Worm (Caenorhabditis elegans) whole organism, young adult: Measurements from ENCODE around the gene F54H5.2.

Experiments
- F37B4.10 ChIP-seq: fragments of 200-800 bp; sonication (Bioruptor generic); IDR thresholded peaks from 2 replicates; pipeline ENCODE4 v1.3.6; 2022; ENCODE audit warnings: missing genetic modification characterization, missing compliant biosample characterization
- F55B11.4 ChIP-seq: sonication (generic microtip); optimal IDR thresholded peaks from 2 replicates; lab custom pipeline; 2016; ENCODE audit warnings: missing compliant biosample characterization, missing genetic modification characterization, borderline replicate concordance; ENCODE audit not compliant: insufficient read depth
- K12H6.12 ChIP-seq: fragments of 200-800 bp; sonication (Bioruptor generic); optimal IDR thresholded peaks from 2 replicates; lab custom pipeline; 2018; ENCODE audit warnings: mild to moderate bottlenecking, missing genetic modification characterization, missing compliant biosample characterization
- Y56A3A.18 ChIP-seq: fragments of 200-800 bp; sonication (Bioruptor generic); IDR thresholded peaks from 2 replicates; pipeline ENCODE4 v1.3.6; 2022; ENCODE audit warnings: missing genetic modification reagents, missing genetic modification characterization, missing compliant biosample characterization
- Y95B8A.8 ChIP-seq: fragments of 200-800 bp; sonication (Bioruptor generic); IDR thresholded peaks from 2 replicates; pipeline ENCODE4 v1.3.6; 2022; ENCODE audit warnings: missing genetic modification reagents, missing genetic modification characterization, missing compliant biosample characterization
- aptf-3 ChIP-seq: fragments of 200-800 bp; sonication (Bioruptor generic); IDR thresholded peaks from 2 replicates; pipeline ENCODE4 v1.3.6; 2022; ENCODE audit warnings: missing genetic modification characterization, missing compliant biosample characterization
- athp-1 ChIP-seq: sonication (generic microtip); optimal IDR thresholded peaks from 2 replicates; lab custom pipeline; 2017; ENCODE audit warnings: mild to moderate bottlenecking, missing genetic modification characterization, missing compliant biosample characterization
- attf-5 ChIP-seq: fragments of 200-800 bp; sonication (Bioruptor generic); optimal IDR thresholded peaks from 2 replicates; lab custom pipeline; 2018; ENCODE audit warnings: mild to moderate bottlenecking, missing genetic modification characterization, missing compliant biosample characterization
- bed-1 ChIP-seq: fragments of 200-800 bp; sonication (Bioruptor generic); IDR thresholded peaks from 2 replicates; pipeline ENCODE4 v1.3.6; 2022; ENCODE audit warnings: missing genetic modification reagents, missing genetic modification characterization, missing compliant biosample characterization
- cebp-1 ChIP-seq, 2 experiments: fragments of 200-800 bp in 1 of 2; sonication (Bioruptor generic) in 1 of 2; sonication (generic microtip) in 1 of 2; IDR thresholded peaks in 1 of 2; optimal IDR thresholded peaks in 1 of 2; 2 replicates each; pipeline versions ENCODE4 v1.3.6 to Lab custom; 2017 to 2022; ENCODE audit warnings: missing compliant biosample characterization in 2 of 2, missing genetic modification characterization in 2 of 2, mild to moderate bottlenecking in 1 of 2, missing genetic modification reagents in 1 of 2, moderate library complexity in 1 of 2
- ceh-100 ChIP-seq: fragments of 200-800 bp; sonication (Bioruptor generic); IDR thresholded peaks from 2 replicates; pipeline ENCODE4 v1.3.6; 2022; ENCODE audit warnings: missing genetic modification reagents, missing genetic modification characterization, missing compliant biosample characterization
- dpff-1 ChIP-seq: sonication (generic microtip); optimal IDR thresholded peaks from 2 replicates; lab custom pipeline; 2017; ENCODE audit warnings: mild to moderate bottlenecking, missing genetic modification characterization, missing compliant biosample characterization
- egl-44 ChIP-seq: fragments of 200-800 bp; sonication (Bioruptor generic); IDR thresholded peaks from 2 replicates; pipeline ENCODE4 v1.3.6; 2022; ENCODE audit warnings: missing genetic modification reagents, missing genetic modification characterization, missing compliant biosample characterization
- egrh-3 ChIP-seq: fragments of 200-800 bp; sonication (Bioruptor generic); IDR thresholded peaks from 2 replicates; pipeline ENCODE4 v1.3.6; 2022; ENCODE audit warnings: missing genetic modification reagents, missing genetic modification characterization, missing compliant biosample characterization
- gei-17 ChIP-seq: fragments of 200-800 bp; sonication (Bioruptor generic); optimal IDR thresholded peaks from 2 replicates; lab custom pipeline; 2018; ENCODE audit warnings: mild to moderate bottlenecking, missing genetic modification characterization, missing compliant biosample characterization
- hmg-1.2 ChIP-seq: fragments of 200-800 bp; sonication (Bioruptor generic); IDR thresholded peaks from 2 replicates; pipeline ENCODE4 v1.3.6; 2022; ENCODE audit warnings: missing genetic modification reagents, missing genetic modification characterization, missing compliant biosample characterization
- hrde-1 ChIP-seq: sonication (generic microtip); optimal IDR thresholded peaks from 2 replicates; lab custom pipeline; 2016; ENCODE audit warnings: missing genetic modification characterization, mild to moderate bottlenecking, missing compliant biosample characterization, moderate library complexity, missing genotype, missing genetic modification reagents, borderline replicate concordance
- hsf-1 ChIP-seq: fragments of 200-800 bp; sonication (Bioruptor generic); IDR thresholded peaks from 2 replicates; pipeline ENCODE4 v1.3.6; 2022; ENCODE audit warnings: missing genetic modification reagents, missing genetic modification characterization, missing compliant biosample characterization
- lin-26 ChIP-seq: fragments of 200-800 bp; sonication (Bioruptor generic); IDR thresholded peaks from 2 replicates; pipeline ENCODE4 v1.3.6; 2022; ENCODE audit warnings: missing genetic modification reagents, missing genetic modification characterization, missing compliant biosample characterization
- lin-35 ChIP-seq, 3 experiments: fragments of 150-350 bp in 2 of 3; sonication (generic microtip) in 1 of 3; optimal IDR thresholded peaks; 2 replicates each; lab custom pipeline; 2014 to 2018; ENCODE audit warnings: missing biosample characterization in 3 of 3, missing genetic modification characterization in 3 of 3, missing genetic modification reagents in 3 of 3
- lin-40 ChIP-seq: sonication (generic microtip); optimal IDR thresholded peaks from 2 replicates; lab custom pipeline; 2016; ENCODE audit warnings: missing genetic modification characterization, mild to moderate bottlenecking, missing compliant biosample characterization, missing genotype, missing genetic modification reagents
- lsl-1 ChIP-seq: fragments of 200-800 bp; sonication (Bioruptor generic); optimal IDR thresholded peaks from 2 replicates; lab custom pipeline; 2018; ENCODE audit warnings: mild to moderate bottlenecking, missing genetic modification characterization, moderate library complexity, missing compliant biosample characterization
- lsy-27 ChIP-seq: sonication (generic microtip); optimal IDR thresholded peaks from 2 replicates; lab custom pipeline; 2017; ENCODE audit warnings: missing genetic modification characterization, mild to moderate bottlenecking, missing compliant biosample characterization, antibody characterized with exemption, missing genotype, borderline replicate concordance; ENCODE audit not compliant: insufficient read depth
- madf-8 ChIP-seq: fragments of 200-800 bp; sonication (Bioruptor generic); conservative IDR thresholded peaks from 2 replicates; pipeline ENCODE4 v1.3.6; 2022; ENCODE audit warnings: missing genetic modification reagents, missing genetic modification characterization, missing compliant biosample characterization
- mcd-1 ChIP-seq: fragments of 200-800 bp; sonication (Bioruptor generic); IDR thresholded peaks from 2 replicates; pipeline ENCODE4 v1.3.6; 2022; ENCODE audit warnings: missing genetic modification reagents, missing genetic modification characterization, missing compliant biosample characterization
- mes-4 ChIP-seq: sonication (generic microtip); optimal IDR thresholded peaks from 2 replicates; lab custom pipeline; 2016; ENCODE audit warnings: missing genotype, missing genetic modification characterization, missing compliant biosample characterization
- mxl-1 ChIP-seq: sonication (generic microtip); optimal IDR thresholded peaks from 2 replicates; lab custom pipeline; 2016; ENCODE audit warnings: missing genetic modification characterization, missing compliant biosample characterization
- nfya-1 ChIP-seq: sonication (generic microtip); optimal IDR thresholded peaks from 2 replicates; lab custom pipeline; 2017; ENCODE audit warnings: antibody characterized with exemption, missing compliant biosample characterization, missing genetic modification characterization, borderline replicate concordance; ENCODE audit not compliant: insufficient read depth
- nhr-80 ChIP-seq: sonication (generic microtip); optimal IDR thresholded peaks from 2 replicates; lab custom pipeline; 2016; ENCODE audit warnings: missing genetic modification characterization, missing compliant biosample characterization
- pbrm-1 ChIP-seq: fragments of 200-800 bp; sonication (Bioruptor generic); IDR thresholded peaks from 2 replicates; pipeline ENCODE4 v1.3.6; 2022; ENCODE audit warnings: missing genetic modification reagents, missing genetic modification characterization, missing compliant biosample characterization
- pha-4 ChIP-seq: fragments of 150-350 bp; sonication (generic microtip); optimal IDR thresholded peaks from 2 replicates; lab custom pipeline; 2014; ENCODE audit warnings: missing biosample characterization, missing genetic modification reagents, missing genetic modification characterization
- sdz-38 ChIP-seq: sonication (generic microtip); optimal IDR thresholded peaks from 2 replicates; lab custom pipeline; 2016; ENCODE audit warnings: missing genotype, missing genetic modification characterization, missing compliant biosample characterization
- sea-2 ChIP-seq: fragments of 200-800 bp; sonication (Bioruptor generic); IDR thresholded peaks from 2 replicates; pipeline ENCODE4 v1.3.6; 2022; ENCODE audit warnings: missing genetic modification characterization, missing compliant biosample characterization
- snpc-3.4 ChIP-seq: sonication (generic microtip); optimal IDR thresholded peaks from 2 replicates; lab custom pipeline; 2017; ENCODE audit warnings: missing genetic modification characterization, mild to moderate bottlenecking, missing compliant biosample characterization, antibody characterized with exemption, moderate library complexity, missing genotype, missing genetic modification reagents
- snpc-4 ChIP-seq, 5 experiments: fragments of 150-350 bp in 1 of 5; sonication (generic microtip) in 4 of 5; optimal IDR thresholded peaks; 2 replicates each; lab custom pipeline; 2014 to 2018; ENCODE audit warnings: missing genetic modification characterization in 5 of 5, missing biosample characterization in 3 of 5, antibody characterized with exemption in 2 of 5, mild to moderate bottlenecking in 2 of 5, missing compliant biosample characterization in 2 of 5, missing genotype in 2 of 5, moderate library complexity in 2 of 5, missing genetic modification reagents in 1 of 5
- somi-1 ChIP-seq: fragments of 200-800 bp; sonication (Bioruptor generic); optimal IDR thresholded peaks from 2 replicates; lab custom pipeline; 2018; ENCODE audit warnings: mild to moderate bottlenecking, missing genetic modification characterization, missing compliant biosample characterization
- tbx-9 ChIP-seq: sonication (generic microtip); optimal IDR thresholded peaks from 2 replicates; lab custom pipeline; 2016; ENCODE audit warnings: borderline replicate concordance, missing genetic modification characterization, inconsistent platforms, missing compliant biosample characterization
- tlf-1 ChIP-seq: fragments of 200-800 bp; sonication (Bioruptor generic); optimal IDR thresholded peaks from 2 replicates; lab custom pipeline; 2018; ENCODE audit warnings: mild to moderate bottlenecking, missing genetic modification characterization, missing compliant biosample characterization
- ztf-18 ChIP-seq: sonication (generic microtip); optimal IDR thresholded peaks from 2 replicates; lab custom pipeline; 2016; ENCODE audit warnings: missing genotype, mild to moderate bottlenecking, missing genetic modification characterization, missing compliant biosample characterization
- ztf-22 ChIP-seq: fragments of 200-800 bp; sonication (Bioruptor generic); optimal IDR thresholded peaks from 2 replicates; lab custom pipeline; 2018; ENCODE audit warnings: mild to moderate bottlenecking, missing genetic modification characterization, moderate library complexity, missing compliant biosample characterization
- ztf-25 ChIP-seq: fragments of 200-800 bp; sonication (Bioruptor generic); IDR thresholded peaks from 2 replicates; pipeline ENCODE4 v1.3.6; 2022; ENCODE audit warnings: missing genetic modification reagents, missing genetic modification characterization, missing compliant biosample characterization
- ztf-28 ChIP-seq: fragments of 200-800 bp; sonication (Bioruptor generic); IDR thresholded peaks from 2 replicates; pipeline ENCODE4 v1.3.6; 2022; ENCODE audit warnings: missing genetic modification reagents, missing genetic modification characterization, missing compliant biosample characterization
- ztf-6 ChIP-seq: fragments of 200-800 bp; sonication (Bioruptor generic); IDR thresholded peaks from 2 replicates; pipeline ENCODE4 v1.3.6; 2022; ENCODE audit warnings: missing genetic modification reagents, missing genetic modification characterization, missing compliant biosample characterization

The F54H5.2 gene

DNA sequence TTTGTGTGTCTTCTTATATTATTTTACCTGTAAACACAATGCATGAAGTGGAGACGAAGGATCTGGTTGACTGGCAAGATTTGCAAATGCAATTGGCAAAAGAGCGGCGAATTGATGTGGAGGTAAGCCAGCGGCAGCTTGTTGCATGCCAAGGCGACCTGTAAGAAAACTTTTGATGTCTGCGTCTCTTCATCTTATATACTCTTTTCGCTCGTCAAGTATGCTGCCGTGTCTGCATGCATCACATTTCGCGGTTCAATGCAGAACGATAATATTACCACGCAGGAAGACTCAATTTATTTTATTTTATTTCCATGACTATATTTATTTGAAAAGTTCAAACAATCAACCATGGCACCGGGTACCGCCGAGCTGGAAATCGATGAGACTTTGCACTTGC lies 26.3 kb upstream of the F54H5.2 start, which contains the start of gene vps-33.2 (continued):
- TF ChIP-seq nfya-1 (tag; lab: Kevin White, UChicago) (no peak), pbrm-1 (GFP tag; lab: Robert Waterston, UW) (0 out of 2 replicates have a peak, but pooled peaks have one; percentile 16), lsl-1 (peak; percentile 50), tbx-9 (no peak), sdz-38 (no peak), lin-40 (tag; lab: Kevin White, UChicago) (peak; percentile 3), hmg-1.2 (GFP tag; lab: Robert Waterston, UW) (peak; percentile 99), ceh-100 (GFP tag; lab: Robert Waterston, UW) (no peak)

DNA sequence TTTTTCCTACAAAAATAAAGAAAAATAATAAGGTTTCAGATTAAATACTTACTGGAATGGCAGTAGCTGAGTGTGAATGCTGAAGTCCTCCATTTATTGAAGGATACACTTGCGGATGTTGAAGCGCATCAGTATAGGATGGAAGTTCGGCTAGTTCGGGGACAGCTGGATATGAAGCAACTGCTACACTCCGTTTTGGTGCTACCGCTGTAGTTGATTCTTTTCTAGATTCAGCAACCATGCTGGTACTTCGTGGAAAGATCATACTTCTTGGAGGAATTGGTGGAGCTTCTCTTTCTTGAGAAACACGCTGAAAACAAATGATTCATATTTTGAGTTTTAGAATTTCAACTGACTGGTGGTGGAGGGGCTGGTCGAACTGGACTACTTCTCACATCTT lies 18.7 kb upstream of the F54H5.2 start:
- TF ChIP-seq mes-4 (no peak), nfya-1 (tag; lab: Kevin White, UChicago) (no peak), ztf-22 (GFP tag; lab: Kevin White, UChicago) (no peak), ztf-25 (GFP tag; lab: Robert Waterston, UW) (no peak), tlf-1 (GFP tag; lab: Kevin White, UChicago) (no peak), hmg-1.2 (GFP tag; lab: Robert Waterston, UW) (no peak)

DNA sequence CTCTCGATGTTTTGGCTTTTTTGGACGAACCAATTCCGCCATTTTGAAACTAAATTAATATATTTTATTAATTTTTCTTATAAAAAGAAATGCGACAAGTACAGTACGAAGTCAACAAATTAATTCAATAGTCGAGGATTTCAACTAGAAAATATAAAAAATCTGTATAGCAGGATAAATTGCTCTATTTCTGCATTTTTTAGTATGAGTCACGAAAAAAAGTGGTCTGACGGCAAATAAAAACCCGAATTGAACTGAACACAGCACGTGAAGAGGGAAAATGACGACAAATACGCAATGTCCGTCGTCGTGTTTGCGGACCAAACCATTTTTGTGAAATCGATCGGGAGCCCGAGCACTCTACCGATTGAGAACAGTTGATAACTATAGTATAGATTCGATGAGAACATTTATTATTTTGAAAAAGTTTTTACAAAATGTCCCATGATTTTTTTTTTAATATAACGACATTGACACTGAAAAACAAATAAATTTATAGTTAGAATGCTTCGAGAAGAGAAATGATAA lies 17.9 kb upstream of the F54H5.2 start, which contains the start of gene epg-5:
Gene epg-5 (minus strand): TSS at position 51 of the 528 bp plus-strand sequence.
- TF ChIP-seq K12H6.12 (tag; lab: Kevin White, UChicago) (no peak), Y95B8A.8 (no peak), lin-26 (GFP tag; lab: Robert Waterston, UW) (no peak), gei-17 (GFP tag; lab: Kevin White, UChicago) (no peak), sea-2 (GFP tag; lab: Robert Waterston, UW) (no peak), hsf-1 (GFP tag; lab: Robert Waterston, UW) (no peak), ztf-28 (GFP tag; lab: Robert Waterston, UW) (no peak), ztf-18 (tag; lab: Kevin White, UChicago) (no peak), snpc-4 (GFP tag; optimal IDR thresholded peaks at IDR 0.05; lab: Kevin White, UChicago) (no peak), snpc-4 (tag; optimal IDR thresholded peaks at IDR 0.05; lab: Kevin White, UChicago) (peak in 1 of 4 experiments; percentile 3), mxl-1 (tag; lab: Kevin White, UChicago) (no peak), dpff-1 (tag; lab: Kevin White, UChicago) (no peak), lin-35 (GFP tag; optimal IDR thresholded peaks at IDR 0.05; lab: Kevin White, UChicago) (no peak), egrh-3 (no peak), hrde-1 (tag; lab: Kevin White, UChicago) (no peak), egl-44 (GFP tag; lab: Robert Waterston, UW) (no peak), snpc-3.4 (no peak), hmg-1.2 (GFP tag; lab: Robert Waterston, UW) (peak; percentile 9; the same call in 1 of the 2 replicates), nhr-80 (tag; lab: Kevin White, UChicago) (peak; percentile 21), somi-1 (GFP tag; lab: Kevin White, UChicago) (no peak), lsy-27 (no peak), aptf-3 (no peak), F55B11.4 (tag; lab: Kevin White, UChicago) (no peak), Y56A3A.18 (no peak), athp-1 (no peak), attf-5 (peak; percentile 78), pbrm-1 (GFP tag; lab: Robert Waterston, UW) (no peak), pha-4 (tag; lab: Kevin White, UChicago) (peak; percentile 54), F37B4.10 (GFP tag; lab: Robert Waterston, UW) (no peak), cebp-1 (GFP tag; IDR thresholded peaks at IDR 0.05; lab: Robert Waterston, UW) (no peak), cebp-1 (tag; optimal IDR thresholded peaks at IDR 0.05; lab: Kevin White, UChicago) (peak; percentile 29), ztf-6 (no peak), mcd-1 (GFP tag; lab: Robert Waterston, UW) (no peak), bed-1 (GFP tag; lab: Robert Waterston, UW) (no peak), madf-8 (GFP tag; lab: Robert Waterston, UW) (no peak), tlf-1 (GFP tag; lab: Kevin White, UChicago) (no peak)
